Fruit fly (Drosophila melanogaster) whole organism, embryonic: Measurements from ENCODE around the gene Cisd2.

ENCODE experiments used
- Aef1 ChIP-seq: fragments of 200-800 bp; sonication (Bioruptor generic); IDR thresholded peaks from 3 replicates; pipeline ENCODE4 v1.3.6; 2022; ENCODE audit warnings: missing biosample characterization, missing genetic modification characterization
- Atf6 ChIP-seq: fragments of 200-800 bp; sonication (Bioruptor generic); IDR thresholded peaks from 2 replicates; pipeline ENCODE4 v1.3.6; 2022; ENCODE audit warnings: missing biosample characterization, missing genetic modification characterization
- BEAF-32 ChIP-seq: fragments of 200-800 bp; sonication (Bioruptor generic); optimal IDR thresholded peaks from 3 replicates; lab custom pipeline; 2017; ENCODE audit warnings: missing biosample characterization, missing genetic modification characterization, mild to moderate bottlenecking, moderate library complexity, missing genetic modification reagents
- CG10209 ChIP-seq: fragments of 200-800 bp; sonication (Bioruptor generic); optimal IDR thresholded peaks from 3 replicates; lab custom pipeline; 2017; ENCODE audit warnings: missing biosample characterization, mild to moderate bottlenecking, missing genetic modification characterization, missing genetic modification reagents
- CG10979 ChIP-seq: fragments of 200-800 bp; sonication (Bioruptor generic); optimal IDR thresholded peaks from 2 replicates; lab custom pipeline; 2018; ENCODE audit warnings: missing biosample characterization, mild to moderate bottlenecking, missing genetic modification characterization, moderate library complexity
- CG11085 ChIP-seq: fragments of 200-800 bp; sonication (Bioruptor generic); IDR thresholded peaks from 2 replicates; pipeline ENCODE4 v1.3.6; 2022; ENCODE audit warnings: missing biosample characterization, missing genetic modification characterization
- CG11723 ChIP-seq: fragments of 200-800 bp; sonication (Bioruptor generic); optimal IDR thresholded peaks from 2 replicates; lab custom pipeline; 2017; ENCODE audit warnings: missing biosample characterization, mild to moderate bottlenecking, missing genetic modification characterization
- CG12155 ChIP-seq: fragments of 200-800 bp; sonication (Bioruptor generic); optimal IDR thresholded peaks from 3 replicates; lab custom pipeline; 2016; ENCODE audit warnings: missing biosample characterization, missing genetic modification characterization
- CG12391 ChIP-seq: fragments of 200-800 bp; sonication (Bioruptor generic); optimal IDR thresholded peaks from 3 replicates; lab custom pipeline; 2018; ENCODE audit warnings: missing biosample characterization, mild to moderate bottlenecking, missing genetic modification characterization, moderate library complexity
- CG13424 ChIP-seq: fragments of 200-800 bp; sonication (Bioruptor generic); optimal IDR thresholded peaks from 2 replicates; lab custom pipeline; 2019; ENCODE audit warnings: missing biosample characterization, mild to moderate bottlenecking, missing genetic modification characterization, moderate library complexity
- CG14710 ChIP-seq: fragments of 200-800 bp; sonication (Bioruptor generic); optimal IDR thresholded peaks from 3 replicates; lab custom pipeline; 2019; ENCODE audit warnings: missing biosample characterization, mild to moderate bottlenecking, missing genetic modification characterization, moderate library complexity
- CG15479 ChIP-seq: fragments of 200-800 bp; sonication (Bioruptor generic); optimal IDR thresholded peaks from 3 replicates; lab custom pipeline; 2019; ENCODE audit warnings: missing biosample characterization, mild to moderate bottlenecking, missing genetic modification characterization, moderate library complexity
- CG15696 ChIP-seq: fragments of 200-800 bp; sonication (Bioruptor generic); optimal IDR thresholded peaks from 2 replicates; lab custom pipeline; 2019; ENCODE audit warnings: missing biosample characterization, mild to moderate bottlenecking, missing genetic modification characterization, moderate library complexity
- CG2120 ChIP-seq: fragments of 200-800 bp; sonication (Bioruptor generic); optimal IDR thresholded peaks from 3 replicates; lab custom pipeline; 2016; ENCODE audit warnings: missing biosample characterization, missing genetic modification characterization
- CG2202 ChIP-seq: fragments of 200-800 bp; sonication (Bioruptor generic); optimal IDR thresholded peaks from 2 replicates; lab custom pipeline; 2018; ENCODE audit warnings: missing biosample characterization, mild to moderate bottlenecking, missing genetic modification characterization
- CG30020 ChIP-seq: fragments of 200-800 bp; optimal IDR thresholded peaks from 2 replicates; lab custom pipeline; 2019; ENCODE audit warnings: missing biosample characterization, mild to moderate bottlenecking, missing genetic modification characterization, moderate library complexity
- CG3163 ChIP-seq: fragments of 200-800 bp; sonication (Bioruptor generic); optimal IDR thresholded peaks from 3 replicates; lab custom pipeline; 2016; ENCODE audit warnings: missing biosample characterization, missing genetic modification characterization
- CG34422 ChIP-seq: fragments of 200-800 bp; sonication (Bioruptor generic); IDR thresholded peaks from 3 replicates; pipeline ENCODE4 v1.3.6; 2022; ENCODE audit warnings: missing biosample characterization, missing genetic modification characterization
- CG6272 ChIP-seq: fragments of 200-800 bp; sonication (Bioruptor generic); IDR thresholded peaks from 2 replicates; pipeline ENCODE4 v1.3.6; 2022; ENCODE audit warnings: missing biosample characterization, missing genetic modification characterization
- CG7271 ChIP-seq: fragments of 200-800 bp; sonication (Bioruptor generic); optimal IDR thresholded peaks from 2 replicates; lab custom pipeline; 2018; ENCODE audit warnings: missing biosample characterization, mild to moderate bottlenecking, missing genetic modification characterization, moderate library complexity
- CG7372 ChIP-seq: fragments of 200-800 bp; sonication (Bioruptor generic); IDR thresholded peaks from 2 replicates; pipeline ENCODE4 v1.3.6; 2022; ENCODE audit warnings: missing biosample characterization, missing genetic modification characterization
- CG7745 ChIP-seq: fragments of 200-800 bp; sonication (Bioruptor generic); optimal IDR thresholded peaks from 2 replicates; lab custom pipeline; 2018; ENCODE audit warnings: missing biosample characterization, mild to moderate bottlenecking, missing genetic modification characterization, moderate library complexity
- CG7963 ChIP-seq: fragments of 200-800 bp; sonication (Bioruptor generic); IDR thresholded peaks from 3 replicates; pipeline ENCODE4 v1.3.6; 2022; ENCODE audit warnings: missing biosample characterization, missing genetic modification characterization; ENCODE audit not compliant: partially characterized antibody
- D19A ChIP-seq: fragments of 200-800 bp; optimal IDR thresholded peaks from 3 replicates; lab custom pipeline; 2019; ENCODE audit warnings: missing biosample characterization, mild to moderate bottlenecking, missing genetic modification characterization, moderate library complexity
- Dfd ChIP-seq, 2 experiments: fragments of >200 bp; optimal IDR thresholded peaks; 2 replicates each; lab custom pipeline; 2017; ENCODE audit warnings: missing biosample characterization in 2 of 2, missing genetic modification characterization in 2 of 2
- GATAe ChIP-seq: fragments of 200-800 bp; sonication (Bioruptor generic); conservative IDR thresholded peaks from 2 replicates; pipeline ENCODE4 v1.3.6; 2022; ENCODE audit warnings: missing biosample characterization, missing genetic modification characterization
- H15 ChIP-seq: fragments of 200-800 bp; sonication (Bioruptor generic); IDR thresholded peaks from 3 replicates; pipeline ENCODE4 v1.3.6; 2022; ENCODE audit warnings: missing biosample characterization, missing genetic modification characterization
- Hr3 ChIP-seq: fragments of 200-800 bp; sonication (Bioruptor generic); optimal IDR thresholded peaks from 3 replicates; lab custom pipeline; 2016; ENCODE audit warnings: missing biosample characterization, missing genetic modification characterization
- Lpt ChIP-seq: fragments of >200 bp; optimal IDR thresholded peaks from 2 replicates; lab custom pipeline; 2018; ENCODE audit warnings: missing biosample characterization, missing genetic modification characterization
- Myb ChIP-seq: fragments of 200-800 bp; sonication (Bioruptor generic); optimal IDR thresholded peaks from 2 replicates; lab custom pipeline; 2016; ENCODE audit warnings: missing biosample characterization, missing genetic modification characterization
- NK7.1 ChIP-seq: fragments of 200-800 bp; sonication (Bioruptor generic); optimal IDR thresholded peaks from 3 replicates; lab custom pipeline; 2016; ENCODE audit warnings: missing biosample characterization, missing genetic modification characterization
- Nf-YC ChIP-seq: fragments of 200-800 bp; optimal IDR thresholded peaks from 3 replicates; lab custom pipeline; 2019; ENCODE audit warnings: missing biosample characterization, mild to moderate bottlenecking, missing genetic modification characterization, moderate library complexity
- abd-A ChIP-seq: fragments of 200-800 bp; sonication (Bioruptor generic); optimal IDR thresholded peaks from 3 replicates; lab custom pipeline; 2019; ENCODE audit warnings: missing biosample characterization, mild to moderate bottlenecking, missing genetic modification characterization, moderate library complexity
- aop ChIP-seq: fragments of 200-800 bp; sonication (Bioruptor generic); IDR thresholded peaks from 2 replicates; pipeline ENCODE4 v1.3.6; 2022; ENCODE audit warnings: missing biosample characterization, missing genetic modification characterization
- az2 ChIP-seq: fragments of 200-800 bp; sonication (Bioruptor generic); optimal IDR thresholded peaks from 3 replicates; lab custom pipeline; 2016; ENCODE audit warnings: missing biosample characterization, missing genetic modification characterization
- bbx ChIP-seq: fragments of 200-800 bp; sonication (Bioruptor generic); IDR thresholded peaks from 2 replicates; pipeline ENCODE4 v1.3.6; 2022; ENCODE audit warnings: missing biosample characterization, missing genetic modification characterization; ENCODE audit not compliant: partially characterized antibody
- bigmax ChIP-seq: fragments of 200-800 bp; sonication (Bioruptor generic); optimal IDR thresholded peaks from 2 replicates; lab custom pipeline; 2018; ENCODE audit warnings: missing biosample characterization, mild to moderate bottlenecking, missing genetic modification characterization
- cato ChIP-seq: fragments of 200-800 bp; sonication (Bioruptor generic); optimal IDR thresholded peaks from 2 replicates; lab custom pipeline; 2016; ENCODE audit warnings: missing biosample characterization, missing genetic modification characterization, borderline replicate concordance
- dan ChIP-seq: fragments of 200-800 bp; sonication (Bioruptor generic); IDR thresholded peaks from 2 replicates; pipeline ENCODE4 v1.3.6; 2022; ENCODE audit warnings: missing biosample characterization, missing genetic modification characterization
- dati ChIP-seq: fragments of 200-800 bp; sonication (Bioruptor generic); IDR thresholded peaks from 2 replicates; pipeline ENCODE4 v1.3.6; 2022; ENCODE audit warnings: missing biosample characterization, missing genetic modification characterization
- eyg ChIP-seq: fragments of 200-800 bp; sonication (Bioruptor generic); optimal IDR thresholded peaks from 3 replicates; lab custom pipeline; 2016; ENCODE audit warnings: missing biosample characterization, missing genetic modification characterization
- fu2 ChIP-seq: fragments of 200-800 bp; sonication (Bioruptor generic); optimal IDR thresholded peaks from 2 replicates; lab custom pipeline; 2016; ENCODE audit warnings: missing biosample characterization, missing genetic modification characterization
- gcm ChIP-seq: fragments of 200-800 bp; sonication (Bioruptor generic); optimal IDR thresholded peaks from 2 replicates; lab custom pipeline; 2019; ENCODE audit warnings: missing biosample characterization, mild to moderate bottlenecking, missing genetic modification characterization, moderate library complexity
- gsb-n ChIP-seq: fragments of 200-800 bp; sonication (Bioruptor generic); optimal IDR thresholded peaks from 3 replicates; lab custom pipeline; 2018; ENCODE audit warnings: missing biosample characterization, mild to moderate bottlenecking, missing genetic modification characterization
- hb ChIP-seq: fragments of 200-800 bp; sonication (Bioruptor generic); IDR thresholded peaks from 3 replicates; pipeline ENCODE4 v1.3.6; 2022; ENCODE audit warnings: missing biosample characterization, missing genetic modification characterization; ENCODE audit not compliant: partially characterized antibody
- ranshi ChIP-seq: fragments of 200-800 bp; sonication (Bioruptor generic); IDR thresholded peaks from 2 replicates; pipeline ENCODE4 v1.3.6; 2022; ENCODE audit warnings: missing biosample characterization, missing genetic modification characterization
- sc ChIP-seq, 3 experiments: fragments of >200 bp in 2 of 3; fragments of 200-800 bp in 1 of 3; sonication (Bioruptor generic) in 1 of 3; optimal IDR thresholded peaks; 2 replicates in 2 of 3; 3 replicates in 1 of 3; lab custom pipeline; 2017; ENCODE audit warnings: mild to moderate bottlenecking in 1 of 3, missing biosample characterization in 1 of 3, missing genetic modification characterization in 1 of 3, missing genetic modification reagents in 1 of 3
- toy ChIP-seq: fragments of 200-800 bp; sonication (Bioruptor generic); IDR thresholded peaks from 2 replicates; pipeline ENCODE4 v1.3.6; 2022; ENCODE audit warnings: missing biosample characterization, missing genetic modification characterization
- vfl ChIP-seq: fragments of 200-800 bp; sonication (Bioruptor generic); optimal IDR thresholded peaks from 2 replicates; lab custom pipeline; 2016; ENCODE audit warnings: missing biosample characterization, missing genetic modification characterization
- vnd ChIP-seq: fragments of 200-800 bp; sonication (Bioruptor generic); IDR thresholded peaks from 3 replicates; pipeline ENCODE4 v1.3.6; 2022; ENCODE audit warnings: missing biosample characterization, missing genetic modification characterization; ENCODE audit not compliant: partially characterized antibody
- wek ChIP-seq: fragments of 200-800 bp; sonication (Bioruptor generic); optimal IDR thresholded peaks from 3 replicates; lab custom pipeline; 2018; ENCODE audit warnings: missing biosample characterization, mild to moderate bottlenecking, missing genetic modification characterization, moderate library complexity

Cisd2 gene

DNA sequence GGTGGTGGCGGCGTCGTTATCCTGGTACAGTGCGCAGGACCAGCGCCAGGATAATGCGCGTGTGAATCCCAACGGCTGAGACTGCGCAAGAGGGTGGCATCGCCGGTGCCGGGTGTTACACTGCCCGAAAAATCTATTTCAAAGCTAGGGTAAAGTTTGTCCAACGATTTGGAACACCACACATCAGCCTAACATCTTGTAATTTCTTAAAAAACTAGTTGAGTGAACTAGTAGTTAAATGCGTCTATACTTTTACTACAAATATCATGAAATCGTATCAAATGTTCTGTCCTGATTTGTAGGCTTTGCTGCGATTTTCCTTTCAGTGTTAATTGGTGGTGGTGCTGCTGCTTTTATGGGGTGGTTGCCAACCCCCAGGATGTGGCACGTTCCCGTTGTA lies 41.8 kb upstream of the Cisd2 start (continued):
- TF ChIP-seq Dfd (GFP tag; optimal IDR thresholded peaks at IDR 0.05; lab: Kevin White, UChicago) (no peak), dan (GFP tag; lab: Robert Waterston, UW) (0 out of 2 replicates have a peak, but pooled peaks have one; percentile 33), vnd (GFP tag; lab: Robert Waterston, UW) (no peak), wek (GFP tag; lab: Kevin White, UChicago) (no peak), vfl (no peak), CG2120 (GFP tag; lab: Kevin White, UChicago) (no peak), Atf6 (GFP tag; lab: Robert Waterston, UW) (no peak), ranshi (no peak), D19A (tag; lab: Kevin White, UChicago) (peak; percentile 52), H15 (no peak), eyg (GFP tag; lab: Kevin White, UChicago) (no peak), bbx (no peak), Myb (no peak), Hr3 (GFP tag; lab: Kevin White, UChicago) (peak; percentile 24), Aef1 (no peak), CG12155 (no peak), gsb-n (tag; lab: Kevin White, UChicago) (no peak), CG30020 (no peak), CG12391 (peak; percentile 53), CG2202 (peak; percentile 45), CG11723 (GFP tag; lab: Kevin White, UChicago) (no peak), CG6272 (GFP tag; lab: Robert Waterston, UW) (no peak), aop (no peak), CG7745 (tag; lab: Kevin White, UChicago) (no peak), Nf-YC (no peak), CG10979 (tag; lab: Kevin White, UChicago) (peak; percentile 77), GATAe (no peak), bigmax (GFP tag; lab: Kevin White, UChicago) (no peak), abd-A (tag; lab: Kevin White, UChicago) (no peak), Lpt (GFP tag; lab: Kevin White, UChicago) (no peak), az2 (GFP tag; lab: Kevin White, UChicago) (peak; percentile 31), sc (optimal IDR thresholded peaks at IDR 0.05; lab: Kevin White, UChicago) (no peak), sc (GFP tag; optimal IDR thresholded peaks at IDR 0.05; lab: Kevin White, UChicago) (peak; percentile 49), dati (GFP tag; lab: Robert Waterston, UW) (no peak), CG7271 (tag; lab: Kevin White, UChicago) (no peak), CG3163 (GFP tag; lab: Kevin White, UChicago) (no peak), NK7.1 (GFP tag; lab: Kevin White, UChicago) (no peak), CG11085 (GFP tag; lab: Robert Waterston, UW) (no peak), CG15696 (peak; percentile 45), CG7372 (no peak), BEAF-32 (no peak), hb (GFP tag; lab: Robert Waterston, UW) (no peak), CG34422 (GFP tag; lab: Robert Waterston, UW) (no peak), CG14710 (tag; lab: Kevin White, UChicago) (peak; percentile 64), fu2 (no peak), cato (no peak), CG15479 (GFP tag; lab: Kevin White, UChicago) (no peak), CG10209 (no peak), gcm (GFP tag; lab: Kevin White, UChicago) (peak; percentile 28), toy (GFP tag; lab: Robert Waterston, UW) (no peak), CG7963 (GFP tag; lab: Robert Waterston, UW) (no peak), CG13424 (tag; lab: Kevin White, UChicago) (peak; percentile 37)
